Fruit fly (Drosophila melanogaster) S2 (cell line): ENCODE results near the gene Kmn1.

Experiments
- CG8478 ChIP-seq: fragments of >200 bp; optimal IDR thresholded peaks from 2 replicates; lab custom pipeline; 2018
- CTCF ChIP-seq, 2 experiments: fragments of >200 bp; optimal IDR thresholded peaks; 2 replicates each; lab custom pipeline; 2018

DNA sequence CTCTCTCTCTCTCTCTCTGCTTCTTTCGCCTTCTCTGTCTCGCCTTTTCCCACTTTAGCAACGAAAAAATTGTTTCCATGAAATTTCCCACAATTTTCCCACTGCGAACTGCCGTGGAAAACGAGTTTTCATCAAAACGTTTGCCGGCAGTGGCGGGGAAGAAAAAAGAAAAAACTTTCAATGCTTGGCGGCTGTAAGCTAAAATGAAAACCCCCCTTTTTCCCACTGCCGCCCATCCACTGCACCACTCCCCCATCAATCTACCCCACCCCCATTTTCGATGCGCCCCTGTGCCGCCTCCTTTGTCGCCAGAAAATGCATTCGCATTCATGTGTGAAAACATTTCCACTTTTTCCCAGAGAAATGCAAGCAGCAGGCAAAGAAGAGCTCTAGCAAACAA is 41.0 kb downstream of the Kmn1 start:
- TF ChIP-seq CTCF (optimal IDR thresholded peaks at IDR 0.05; lab: Kevin White, UChicago) (no peak), CG8478 (lab: Kevin White, UChicago) (no peak)
